Worm (Caenorhabditis elegans): ENCODE results near the gene F48F7.5.

ce11 chrX:13939388-13939787 is 36.1 kb upstream of the F48F7.5 start:
- no peak for TF ChIP-seq ceh-62 (tag; optimal IDR thresholded peaks at IDR 0.05)
- TF ChIP-seq Y75B8A.6 (GFP tag; IDR thresholded peaks at IDR 0.05), result no peak
- TF ChIP-seq ces-1 (GFP tag; optimal IDR thresholded peaks at IDR 0.05), result no peak
- no peak for TF ChIP-seq F49E8.2 (tag; optimal IDR thresholded peaks at IDR 0.05; ENCODE audit: borderline replicate concordance)
- no peak for TF ChIP-seq unc-39 (tag; optimal IDR thresholded peaks at IDR 0.05)
- TF ChIP-seq F10B5.3 (tag; optimal IDR thresholded peaks at IDR 0.05), result no peak
- no peak for TF ChIP-seq nhr-111 (GFP tag; optimal IDR thresholded peaks at IDR 0.05)
- TF ChIP-seq dmd-6 (GFP tag; IDR thresholded peaks at IDR 0.05), result no peak
- TF ChIP-seq mxl-2 (GFP tag; conservative IDR thresholded peaks at IDR 0.05), result no peak
- TF ChIP-seq ama-1 (optimal IDR thresholded peaks at IDR 0.05), result no peak
- no peak for TF ChIP-seq duxl-1 (tag; optimal IDR thresholded peaks at IDR 0.05; ENCODE audit: poor library complexity)
- no peak for TF ChIP-seq fkh-10 (GFP tag; optimal IDR thresholded peaks at IDR 0.05)
- TF ChIP-seq aha-1 (tag), result no peak
